Worm (Caenorhabditis elegans) whole organism, late embryonic: Measurements from ENCODE around the gene ccdc-55.
A peak's percentile ranks its signal among the peaks of the same experiment; 100 is the strongest.

ENCODE experiments used
- C08G9.2 ChIP-seq: sonication (generic microtip); optimal IDR thresholded peaks from 2 replicates; lab custom pipeline; 2016; ENCODE audit warnings: mild to moderate bottlenecking, missing genetic modification characterization, moderate library complexity, missing compliant biosample characterization
- K02D7.2 ChIP-seq: sonication (generic microtip); optimal IDR thresholded peaks from 2 replicates; lab custom pipeline; 2017; ENCODE audit warnings: mild to moderate bottlenecking, missing genetic modification characterization, missing compliant biosample characterization
- K09A11.1 ChIP-seq: sonication (generic microtip); optimal IDR thresholded peaks from 2 replicates; lab custom pipeline; 2017; ENCODE audit warnings: antibody characterized with exemption, mild to moderate bottlenecking, missing genetic modification characterization, missing compliant biosample characterization; ENCODE audit not compliant: insufficient read depth
- ahr-1 ChIP-seq: sonication (generic microtip); optimal IDR thresholded peaks from 2 replicates; lab custom pipeline; 2016; ENCODE audit warnings: missing genetic modification characterization, missing compliant biosample characterization
- ama-1 ChIP-seq: fragments of 150-350 bp; optimal IDR thresholded peaks from 2 replicates; lab custom pipeline; 2014
- ceh-18 ChIP-seq: sonication (generic microtip); optimal IDR thresholded peaks from 2 replicates; lab custom pipeline; 2016; ENCODE audit warnings: missing genetic modification characterization, missing compliant biosample characterization
- ceh-19 ChIP-seq: fragments of 200-800 bp; sonication (Bioruptor generic); optimal IDR thresholded peaks from 2 replicates; lab custom pipeline; 2018; ENCODE audit warnings: mild to moderate bottlenecking, missing genetic modification characterization, missing compliant biosample characterization
- ceh-2 ChIP-seq: sonication (generic microtip); optimal IDR thresholded peaks from 2 replicates; lab custom pipeline; 2016; ENCODE audit warnings: missing genotype, missing genetic modification characterization, missing compliant biosample characterization
- ceh-22 ChIP-seq: sonication (generic microtip); optimal IDR thresholded peaks from 2 replicates; lab custom pipeline; 2017; ENCODE audit warnings: missing biosample characterization, missing genetic modification characterization
- ceh-24 ChIP-seq: sonication (generic microtip); optimal IDR thresholded peaks from 2 replicates; lab custom pipeline; 2016; ENCODE audit warnings: mild to moderate bottlenecking, missing genetic modification characterization, missing compliant biosample characterization
- ceh-30 ChIP-seq: fragments of 150-350 bp; optimal IDR thresholded peaks from 2 replicates; lab custom pipeline; 2014; ENCODE audit warnings: missing biosample characterization, missing genetic modification characterization
- ceh-31 ChIP-seq: sonication (generic microtip); optimal IDR thresholded peaks from 2 replicates; lab custom pipeline; 2016; ENCODE audit warnings: missing genetic modification characterization, missing compliant biosample characterization
- ceh-6 ChIP-seq: fragments of 200-800 bp; sonication (Bioruptor generic); optimal IDR thresholded peaks from 2 replicates; lab custom pipeline; 2018; ENCODE audit warnings: mild to moderate bottlenecking, missing genetic modification characterization, missing compliant biosample characterization
- che-1 ChIP-seq: sonication (generic microtip); optimal IDR thresholded peaks from 2 replicates; lab custom pipeline; 2016; ENCODE audit warnings: mild to moderate bottlenecking, missing genetic modification characterization, missing compliant biosample characterization
- dmd-4 ChIP-seq: sonication (generic microtip); optimal IDR thresholded peaks from 2 replicates; lab custom pipeline; 2016; ENCODE audit warnings: borderline replicate concordance, missing genetic modification characterization, missing compliant biosample characterization
- elt-4 ChIP-seq: sonication (generic microtip); optimal IDR thresholded peaks from 2 replicates; lab custom pipeline; 2016; ENCODE audit warnings: missing genetic modification characterization, missing compliant biosample characterization
- fax-1 ChIP-seq: sonication (generic microtip); optimal IDR thresholded peaks from 2 replicates; lab custom pipeline; 2016; ENCODE audit warnings: missing genotype, missing genetic modification characterization, missing compliant biosample characterization
- fkh-10 ChIP-seq: fragments of 150-350 bp; optimal IDR thresholded peaks from 2 replicates; lab custom pipeline; 2014; ENCODE audit warnings: missing biosample characterization, missing genetic modification reagents, missing genetic modification characterization
- hlh-30 ChIP-seq: sonication (generic microtip); optimal IDR thresholded peaks from 2 replicates; lab custom pipeline; 2017; ENCODE audit warnings: antibody characterized with exemption, missing genetic modification characterization, missing compliant biosample characterization; ENCODE audit not compliant: insufficient read depth
- hlh-6 ChIP-seq: sonication (generic microtip); optimal IDR thresholded peaks from 2 replicates; lab custom pipeline; 2016; ENCODE audit warnings: missing genotype, missing genetic modification characterization, missing compliant biosample characterization
- lin-11 ChIP-seq: fragments of 200-800 bp; sonication (Bioruptor generic); optimal IDR thresholded peaks from 2 replicates; lab custom pipeline; 2018; ENCODE audit warnings: mild to moderate bottlenecking, missing genetic modification characterization, missing compliant biosample characterization
- mec-3 ChIP-seq: sonication (generic microtip); optimal IDR thresholded peaks from 2 replicates; lab custom pipeline; 2016; ENCODE audit warnings: borderline replicate concordance, missing genetic modification characterization, missing compliant biosample characterization
- nfya-1 ChIP-seq: sonication (generic microtip); optimal IDR thresholded peaks from 2 replicates; lab custom pipeline; 2017; ENCODE audit warnings: missing genetic modification characterization, mild to moderate bottlenecking, missing compliant biosample characterization, antibody characterized with exemption, moderate library complexity
- nhr-11 ChIP-seq: fragments of 150-350 bp; optimal IDR thresholded peaks from 2 replicates; lab custom pipeline; 2014; ENCODE audit warnings: missing biosample characterization, missing genetic modification characterization
- pha-4 ChIP-seq: fragments of 150-350 bp; optimal IDR thresholded peaks from 2 replicates; lab custom pipeline; 2018; ENCODE audit warnings: missing biosample characterization, missing genetic modification reagents, missing genetic modification characterization
- pqm-1 ChIP-seq: sonication (generic microtip); optimal IDR thresholded peaks from 2 replicates; lab custom pipeline; 2016; ENCODE audit warnings: missing genetic modification characterization, missing compliant biosample characterization
- rnt-1 ChIP-seq: sonication (generic microtip); optimal IDR thresholded peaks from 2 replicates; lab custom pipeline; 2016; ENCODE audit warnings: missing genetic modification characterization, missing compliant biosample characterization
- sdc-2 ChIP-seq: sonication (generic microtip); optimal IDR thresholded peaks from 2 replicates; lab custom pipeline; 2016; ENCODE audit warnings: missing genotype, missing genetic modification characterization, missing compliant biosample characterization
- sox-2 ChIP-seq: fragments of 200-800 bp; sonication (Bioruptor generic); IDR thresholded peaks from 2 replicates; pipeline ENCODE4 v1.3.6; 2022; ENCODE audit warnings: missing genetic modification reagents, missing genetic modification characterization, missing compliant biosample characterization
- sox-4 ChIP-seq: sonication (generic microtip); optimal IDR thresholded peaks from 2 replicates; lab custom pipeline; 2017; ENCODE audit warnings: mild to moderate bottlenecking, missing genetic modification characterization, inconsistent platforms, missing compliant biosample characterization
- unc-42 ChIP-seq: sonication (generic microtip); optimal IDR thresholded peaks from 2 replicates; lab custom pipeline; 2016; ENCODE audit warnings: missing genotype, missing genetic modification characterization, missing compliant biosample characterization
- zip-5 ChIP-seq: sonication (generic microtip); optimal IDR thresholded peaks from 2 replicates; lab custom pipeline; 2016; ENCODE audit warnings: missing genetic modification characterization, missing compliant biosample characterization

ccdc-55 gene

ce11 chrIII:4143170-4143569 lies 25.4 kb downstream of the ccdc-55 start:
- TF ChIP-seq nfya-1 (tag; lab: Kevin White, UChicago), result peak; percentile 79
- no peak for TF ChIP-seq fkh-10 (GFP tag; lab: Kevin White, UChicago)

- no peak for TF ChIP-seq ceh-24 (tag; lab: Kevin White, UChicago)
- no peak for TF ChIP-seq hlh-30
- no peak for TF ChIP-seq sdc-2 (tag; lab: Kevin White, UChicago)
- no peak for TF ChIP-seq mec-3 (tag; lab: Kevin White, UChicago)
- TF ChIP-seq fkh-10 (GFP tag; lab: Kevin White, UChicago), result no peak
- no peak for TF ChIP-seq nhr-11 (tag; lab: Kevin White, UChicago)
- no peak for TF ChIP-seq ceh-31 (tag; lab: Kevin White, UChicago)
- TF ChIP-seq pha-4 (tag; lab: Kevin White, UChicago), result no peak
- TF ChIP-seq zip-5 (tag; lab: Kevin White, UChicago), result no peak
- TF ChIP-seq dmd-4 (tag; lab: Kevin White, UChicago), result no peak
- no peak for TF ChIP-seq ama-1 (lab: Kevin White, UChicago)
Measured at ce11 chrIII:4137180-4137579, 31.4 kb downstream of the ccdc-55 start.

DNA sequence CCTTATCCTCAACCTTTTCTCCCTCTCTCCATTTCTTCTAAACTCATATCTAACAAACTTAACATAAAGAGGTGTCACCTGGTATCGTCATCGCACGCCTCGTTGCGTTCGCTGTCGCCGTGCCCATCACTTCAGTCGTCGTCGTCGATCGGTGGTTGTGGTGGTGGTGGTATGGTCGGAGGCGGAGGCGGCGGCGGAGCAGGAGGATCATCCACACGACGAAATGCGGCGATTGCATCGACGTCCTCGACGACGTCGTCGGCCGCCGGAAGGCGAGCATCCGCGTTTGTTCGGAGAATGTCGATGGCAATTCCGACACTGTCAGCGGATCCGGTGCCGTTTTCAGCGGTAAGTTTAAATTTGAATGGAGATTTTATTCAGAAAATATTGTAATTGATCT lies 34.5 kb downstream of the ccdc-55 start:
- TF ChIP-seq fax-1 (tag; lab: Kevin White, UChicago), result no peak
- no peak for TF ChIP-seq ahr-1
- TF ChIP-seq rnt-1 (tag; lab: Kevin White, UChicago), result no peak
- TF ChIP-seq sox-2 (GFP tag; lab: Robert Waterston, UW), result no peak
- no peak for TF ChIP-seq pqm-1 (tag; lab: Kevin White, UChicago)
- no peak for TF ChIP-seq ceh-6

ce11 chrIII:4131814-4132555 lies 36.6 kb downstream of the ccdc-55 start:
- peak; percentile 92 for TF ChIP-seq unc-42 (tag; lab: Kevin White, UChicago)
- no peak for TF ChIP-seq elt-4 (tag; lab: Kevin White, UChicago)
- TF ChIP-seq che-1, result no peak
- no peak for TF ChIP-seq dmd-4 (tag; lab: Kevin White, UChicago)
- TF ChIP-seq ceh-31 (tag; lab: Kevin White, UChicago), result peak; percentile 2
- TF ChIP-seq hlh-6 (tag; lab: Kevin White, UChicago), result no peak
- no peak for TF ChIP-seq C08G9.2 (tag; lab: Kevin White, UChicago)
- TF ChIP-seq ceh-18 (tag; lab: Kevin White, UChicago), result no peak
- TF ChIP-seq K09A11.1 (tag; lab: Kevin White, UChicago), result no peak
- TF ChIP-seq ceh-24 (tag; lab: Kevin White, UChicago), result no peak
- peak; percentile 95 for TF ChIP-seq nfya-1 (tag; lab: Kevin White, UChicago)
- no peak for TF ChIP-seq ceh-30 (tag; lab: Kevin White, UChicago)
- TF ChIP-seq sox-4 (tag; lab: Kevin White, UChicago), result no peak
- TF ChIP-seq ceh-2, result no peak
- no peak for TF ChIP-seq ceh-6
- TF ChIP-seq ceh-19 (GFP tag; lab: Kevin White, UChicago), result no peak

DNA sequence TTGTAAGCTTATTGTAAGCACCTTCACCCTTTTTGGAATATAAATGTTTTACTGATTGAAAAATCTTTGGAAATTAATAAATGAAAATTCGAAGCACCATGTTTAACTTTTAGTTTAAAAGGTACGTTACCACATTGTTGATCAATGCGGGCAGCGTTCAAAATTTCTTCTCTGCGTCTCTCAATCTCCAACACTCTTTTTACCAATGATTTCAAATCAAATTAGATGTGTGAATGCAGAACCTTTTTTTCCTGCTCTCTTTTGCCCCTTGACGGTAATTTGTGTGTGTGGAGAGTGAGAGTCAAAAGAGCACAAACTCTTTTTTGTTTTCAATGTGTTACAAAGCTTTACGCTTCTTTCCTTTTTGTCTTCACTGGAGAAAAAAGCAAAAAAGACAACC lies 44.7 kb downstream of the ccdc-55 start:
- no peak for TF ChIP-seq dmd-4 (tag; lab: Kevin White, UChicago)
- TF ChIP-seq K02D7.2 (tag; lab: Kevin White, UChicago), result no peak
- TF ChIP-seq ceh-22, result no peak
- no peak for TF ChIP-seq hlh-30
- no peak for TF ChIP-seq lin-11 (tag; lab: Kevin White, UChicago)
- no peak for TF ChIP-seq pha-4 (tag; lab: Kevin White, UChicago)
- no peak for TF ChIP-seq hlh-6 (tag; lab: Kevin White, UChicago)
